Worm (Caenorhabditis elegans) whole organism, L1 larva: ENCODE data around the gene pat-4.

Experiments
- C16A3.4 ChIP-seq: fragments of 150-350 bp; optimal IDR thresholded peaks from 2 replicates; lab custom pipeline; 2014; ENCODE audit warnings: missing biosample characterization, missing genetic modification characterization
- F16B12.6 ChIP-seq: fragments of 150-350 bp; optimal IDR thresholded peaks from 2 replicates; lab custom pipeline; 2014; ENCODE audit warnings: missing biosample characterization, missing genetic modification characterization
- aha-1 ChIP-seq: fragments of 150-350 bp; optimal IDR thresholded peaks from 2 replicates; lab custom pipeline; 2014; ENCODE audit warnings: missing biosample characterization, missing genetic modification characterization
- aly-2 ChIP-seq: fragments of 150-350 bp; optimal IDR thresholded peaks from 2 replicates; lab custom pipeline; 2014; ENCODE audit warnings: missing biosample characterization, missing genetic modification characterization
- blmp-1 ChIP-seq: fragments of 150-350 bp; optimal IDR thresholded peaks from 2 replicates; lab custom pipeline; 2014; ENCODE audit warnings: missing biosample characterization, missing genetic modification characterization
- ceh-8 ChIP-seq: fragments of 200-800 bp; sonication (Bioruptor generic); optimal IDR thresholded peaks from 2 replicates; lab custom pipeline; 2018; ENCODE audit warnings: mild to moderate bottlenecking, missing genetic modification characterization, moderate library complexity, missing compliant biosample characterization
- ceh-82 ChIP-seq, 3 experiments: fragments of 150-350 bp in 1 of 3; sonication (generic microtip) in 2 of 3; optimal IDR thresholded peaks; 2 replicates each; lab custom pipeline; 2014 to 2017; ENCODE audit warnings: missing biosample characterization in 3 of 3, missing genetic modification characterization in 3 of 3
- ceh-88 ChIP-seq: fragments of 200-800 bp; sonication (Bioruptor generic); IDR thresholded peaks from 2 replicates; pipeline ENCODE4 v1.3.6; 2022; ENCODE audit warnings: missing genetic modification characterization, missing compliant biosample characterization
- ceh-90 ChIP-seq: sonication (generic microtip); optimal IDR thresholded peaks from 2 replicates; lab custom pipeline; 2016; ENCODE audit warnings: missing genetic modification characterization, missing compliant biosample characterization
- ces-1 ChIP-seq: fragments of 150-350 bp; optimal IDR thresholded peaks from 2 replicates; lab custom pipeline; 2014; ENCODE audit warnings: missing biosample characterization, missing genetic modification reagents, missing genetic modification characterization
- dsc-1 ChIP-seq: sonication (generic microtip); optimal IDR thresholded peaks from 2 replicates; lab custom pipeline; 2016; ENCODE audit warnings: mild to moderate bottlenecking, missing genetic modification characterization, missing compliant biosample characterization
- efl-3 ChIP-seq: fragments of 200-800 bp; sonication (Bioruptor generic); optimal IDR thresholded peaks from 2 replicates; lab custom pipeline; 2018; ENCODE audit warnings: mild to moderate bottlenecking, missing genetic modification characterization, missing compliant biosample characterization
- elt-2 ChIP-seq: sonication (generic microtip); optimal IDR thresholded peaks from 2 replicates; lab custom pipeline; 2016; ENCODE audit warnings: missing genetic modification characterization, mild to moderate bottlenecking, inconsistent platforms, missing compliant biosample characterization, missing genetic modification reagents
- fkh-4 ChIP-seq: sonication (generic microtip); optimal IDR thresholded peaks from 2 replicates; lab custom pipeline; 2016; ENCODE audit warnings: missing compliant biosample characterization, missing genetic modification characterization, borderline replicate concordance
- grh-1 ChIP-seq: fragments of 200-800 bp; sonication (Bioruptor generic); IDR thresholded peaks from 2 replicates; pipeline ENCODE4 v1.3.6; 2022; ENCODE audit warnings: missing genetic modification reagents, missing genetic modification characterization, missing compliant biosample characterization
- hpl-2 ChIP-seq: fragments of 150-350 bp; optimal IDR thresholded peaks from 2 replicates; lab custom pipeline; 2014; ENCODE audit warnings: missing biosample characterization, missing genetic modification reagents, missing genetic modification characterization
- lin-14 ChIP-seq: fragments of 200-800 bp; sonication (Bioruptor generic); optimal IDR thresholded peaks from 2 replicates; lab custom pipeline; 2018; ENCODE audit warnings: mild to moderate bottlenecking, missing genetic modification characterization, moderate library complexity, missing compliant biosample characterization
- lin-15B ChIP-seq: fragments of 150-350 bp; sonication (generic microtip); optimal IDR thresholded peaks from 3 replicates; lab custom pipeline; 2014; ENCODE audit warnings: missing biosample characterization, missing genetic modification characterization
- lin-39 ChIP-seq: fragments of 150-350 bp; optimal IDR thresholded peaks from 2 replicates; lab custom pipeline; 2014; ENCODE audit warnings: missing biosample characterization, missing genetic modification reagents, missing genetic modification characterization
- lir-3 ChIP-seq: sonication (generic microtip); optimal IDR thresholded peaks from 2 replicates; lab custom pipeline; 2016; ENCODE audit warnings: mild to moderate bottlenecking, missing genetic modification characterization, moderate library complexity, missing compliant biosample characterization; ENCODE audit not compliant: poor library complexity
- lsy-2 ChIP-seq, 2 experiments: fragments of 150-350 bp; optimal IDR thresholded peaks; 2 replicates each; lab custom pipeline; 2014; ENCODE audit warnings: missing biosample characterization in 2 of 2, missing genetic modification characterization in 2 of 2
- mep-1 ChIP-seq: fragments of 150-350 bp; optimal IDR thresholded peaks from 2 replicates; lab custom pipeline; 2014; ENCODE audit warnings: missing biosample characterization, missing genetic modification characterization
- nhr-11 ChIP-seq: fragments of 150-350 bp; optimal IDR thresholded peaks from 2 replicates; lab custom pipeline; 2014; ENCODE audit warnings: missing biosample characterization, missing genetic modification characterization
- nhr-12 ChIP-seq: sonication (generic microtip); optimal IDR thresholded peaks from 2 replicates; lab custom pipeline; 2017; ENCODE audit warnings: missing biosample characterization, missing genetic modification characterization
- nhr-19 ChIP-seq: fragments of 200-800 bp; sonication (Bioruptor generic); conservative IDR thresholded peaks from 2 replicates; pipeline ENCODE4 v1.3.6; 2022; ENCODE audit warnings: missing genetic modification characterization, missing compliant biosample characterization
- nhr-20 ChIP-seq: sonication (generic microtip); optimal IDR thresholded peaks from 2 replicates; lab custom pipeline; 2016; ENCODE audit warnings: mild to moderate bottlenecking, missing genetic modification characterization, missing compliant biosample characterization
- nhr-237 ChIP-seq: fragments of 150-350 bp; optimal IDR thresholded peaks from 2 replicates; lab custom pipeline; 2014; ENCODE audit warnings: missing biosample characterization, missing genetic modification characterization
- nhr-47 ChIP-seq: sonication (generic microtip); optimal IDR thresholded peaks from 2 replicates; lab custom pipeline; 2016; ENCODE audit warnings: mild to moderate bottlenecking, missing genetic modification characterization, moderate library complexity, missing compliant biosample characterization
- nhr-71 ChIP-seq: sonication (generic microtip); optimal IDR thresholded peaks from 2 replicates; lab custom pipeline; 2016; ENCODE audit warnings: mild to moderate bottlenecking, missing genetic modification characterization, moderate library complexity, missing compliant biosample characterization
- nhr-84 ChIP-seq: sonication (generic microtip); optimal IDR thresholded peaks from 2 replicates; lab custom pipeline; 2017; ENCODE audit warnings: missing biosample characterization, missing genetic modification characterization
- rnt-1 ChIP-seq: sonication (generic microtip); optimal IDR thresholded peaks from 2 replicates; lab custom pipeline; 2016; ENCODE audit warnings: mild to moderate bottlenecking, missing genetic modification characterization, moderate library complexity, missing compliant biosample characterization
- skn-1 ChIP-seq: fragments of 150-350 bp; optimal IDR thresholded peaks from 2 replicates; lab custom pipeline; 2014; ENCODE audit warnings: missing biosample characterization, missing genetic modification characterization
- snu-23 ChIP-seq: sonication (generic microtip); optimal IDR thresholded peaks from 2 replicates; lab custom pipeline; 2016; ENCODE audit warnings: missing genetic modification characterization, missing compliant biosample characterization
- sup-37 ChIP-seq: fragments of 200-800 bp; sonication (Bioruptor generic); optimal IDR thresholded peaks from 2 replicates; lab custom pipeline; 2018; ENCODE audit warnings: mild to moderate bottlenecking, missing genetic modification characterization, missing compliant biosample characterization
- swsn-7 ChIP-seq: sonication (generic microtip); optimal IDR thresholded peaks from 2 replicates; lab custom pipeline; 2016; ENCODE audit warnings: missing genetic modification characterization, missing compliant biosample characterization
- unc-130 ChIP-seq: fragments of 150-350 bp; optimal IDR thresholded peaks from 2 replicates; lab custom pipeline; 2017; ENCODE audit warnings: missing biosample characterization, missing genetic modification characterization, inconsistent platforms
- unc-86 ChIP-seq: sonication (generic microtip); optimal IDR thresholded peaks from 2 replicates; lab custom pipeline; 2016; ENCODE audit warnings: missing genetic modification characterization, missing compliant biosample characterization
- vab-15 ChIP-seq: sonication (generic microtip); optimal IDR thresholded peaks from 2 replicates; lab custom pipeline; 2017; ENCODE audit warnings: missing genotype, mild to moderate bottlenecking, missing genetic modification characterization, missing compliant biosample characterization
- xbp-1 ChIP-seq: sonication (generic microtip); optimal IDR thresholded peaks from 2 replicates; lab custom pipeline; 2016; ENCODE audit warnings: missing genetic modification characterization, missing compliant biosample characterization
- zag-1 ChIP-seq: fragments of 150-350 bp; optimal IDR thresholded peaks from 2 replicates; lab custom pipeline; 2014; ENCODE audit warnings: missing biosample characterization, missing genetic modification characterization
- ztf-4 ChIP-seq: fragments of 150-350 bp; optimal IDR thresholded peaks from 2 replicates; lab custom pipeline; 2014; ENCODE audit warnings: missing biosample characterization, missing genetic modification characterization

pat-4 gene

ce11 chrIII:63584-64316 lies 30.9 kb downstream of the pat-4 start:
- no peak for TF ChIP-seq ztf-4 (tag; lab: Kevin White, UChicago)
- TF ChIP-seq ceh-8 (GFP tag; lab: Kevin White, UChicago): no peak
- TF ChIP-seq nhr-71 (tag; lab: Kevin White, UChicago): no peak
- TF ChIP-seq unc-130 (tag; lab: Kevin White, UChicago): no peak
- TF ChIP-seq lin-39 (tag; lab: Kevin White, UChicago): no peak
- no peak for TF ChIP-seq lir-3 (tag; lab: Kevin White, UChicago)
- TF ChIP-seq nhr-47: no peak
- no peak for TF ChIP-seq skn-1

ce11 chrIII:62383-62873 lies 32.2 kb downstream of the pat-4 start:
- TF ChIP-seq mep-1 (tag; lab: Kevin White, UChicago): no peak
- TF ChIP-seq blmp-1 (tag; lab: Kevin White, UChicago): no peak
- peak; percentile 44 for TF ChIP-seq nhr-19 (GFP tag; lab: Robert Waterston, UW)
- no peak for TF ChIP-seq sup-37 (GFP tag; lab: Kevin White, UChicago)
- no peak for TF ChIP-seq grh-1 (GFP tag; lab: Robert Waterston, UW)
- TF ChIP-seq ceh-8 (GFP tag; lab: Kevin White, UChicago): no peak
- TF ChIP-seq hpl-2: no peak
- no peak for TF ChIP-seq skn-1
- peak; percentile 37 for TF ChIP-seq nhr-71 (tag; lab: Kevin White, UChicago)
- TF ChIP-seq lin-14 (GFP tag; lab: Kevin White, UChicago): peak; percentile 45
- no peak for TF ChIP-seq lir-3 (tag; lab: Kevin White, UChicago)
- peak; percentile 94 for TF ChIP-seq aly-2
- TF ChIP-seq nhr-84: no peak
- TF ChIP-seq aha-1 (tag; lab: Kevin White, UChicago): no peak
- no peak for TF ChIP-seq efl-3
- no peak for TF ChIP-seq zag-1 (tag; lab: Kevin White, UChicago)
- no peak for TF ChIP-seq rnt-1
- no peak for TF ChIP-seq F16B12.6
- TF ChIP-seq nhr-11 (tag; lab: Kevin White, UChicago): no peak
- TF ChIP-seq nhr-12 (tag; lab: Kevin White, UChicago): no peak
- TF ChIP-seq nhr-237 (tag; lab: Kevin White, UChicago): no peak
- TF ChIP-seq unc-86 (tag; lab: Kevin White, UChicago): no peak
- TF ChIP-seq lin-15B (tag; lab: Kevin White, UChicago): no peak
- no peak for TF ChIP-seq xbp-1
- no peak for TF ChIP-seq dsc-1 (tag; lab: Kevin White, UChicago)
- TF ChIP-seq C16A3.4 (tag; lab: Kevin White, UChicago): peak; percentile 21
- peak; percentile 26 for TF ChIP-seq snu-23 (GFP tag; lab: Kevin White, UChicago)
- peak; percentile 27 for TF ChIP-seq ztf-4 (tag; lab: Kevin White, UChicago)
- peak in 1 of 2 experiments; percentile 9 for TF ChIP-seq lsy-2 (tag; optimal IDR thresholded peaks at IDR 0.05; lab: Kevin White, UChicago)
- TF ChIP-seq fkh-4: no peak
- no peak for TF ChIP-seq nhr-20 (tag; lab: Kevin White, UChicago)
- no peak for TF ChIP-seq ceh-90 (tag; lab: Kevin White, UChicago)
- peak in 1 of 3 experiments; percentile 13 for TF ChIP-seq ceh-82 (tag; optimal IDR thresholded peaks at IDR 0.05; lab: Kevin White, UChicago)
- peak; percentile 38; the same call in 1 of the 2 replicates for TF ChIP-seq ceh-88 (GFP tag; lab: Robert Waterston, UW)
- TF ChIP-seq vab-15 (tag; lab: Kevin White, UChicago): no peak
- TF ChIP-seq swsn-7 (tag; lab: Kevin White, UChicago): peak; percentile 27
- no peak for TF ChIP-seq ces-1 (GFP tag; lab: Kevin White, UChicago)
- no peak for TF ChIP-seq elt-2 (tag; lab: Kevin White, UChicago)
